Fruit fly (Drosophila melanogaster) whole organism, embryonic: Measurements from ENCODE around the gene Trm7-32.

Experiments used
- Awh ChIP-seq: fragments of 200-800 bp; sonication (Bioruptor generic); IDR thresholded peaks from 2 replicates; pipeline ENCODE4, ENCODE4 v1.3.6; 2022; ENCODE audit warnings: missing biosample characterization, missing genetic modification characterization
- Bteb2 ChIP-seq: fragments of 200-800 bp; sonication (Bioruptor generic); optimal IDR thresholded peaks from 2 replicates; lab custom pipeline; 2016; ENCODE audit warnings: missing biosample characterization, missing genetic modification characterization
- CG10147 ChIP-seq: fragments of 200-800 bp; sonication (Bioruptor generic); optimal IDR thresholded peaks from 2 replicates; lab custom pipeline; 2019; ENCODE audit warnings: missing biosample characterization, mild to moderate bottlenecking, missing genetic modification characterization, moderate library complexity
- CG10321 ChIP-seq: fragments of 200-800 bp; sonication (Bioruptor generic); IDR thresholded peaks from 2 replicates; pipeline ENCODE4 v1.3.6; 2022; ENCODE audit warnings: missing biosample characterization, missing genetic modification characterization
- CG11093 ChIP-seq: fragments of 200-800 bp; sonication (Bioruptor generic); IDR thresholded peaks from 3 replicates; pipeline ENCODE4 v1.3.6; 2022; ENCODE audit warnings: missing biosample characterization, missing genetic modification characterization
- CG11456 ChIP-seq: fragments of 200-800 bp; sonication (Bioruptor generic); IDR thresholded peaks from 3 replicates; pipeline ENCODE4 v1.3.6; 2022; ENCODE audit warnings: missing biosample characterization, missing genetic modification characterization
- CG12391 ChIP-seq: fragments of 200-800 bp; sonication (Bioruptor generic); optimal IDR thresholded peaks from 3 replicates; lab custom pipeline; 2018; ENCODE audit warnings: missing biosample characterization, mild to moderate bottlenecking, missing genetic modification characterization, moderate library complexity
- CG12769 ChIP-seq: fragments of 200-800 bp; sonication (Bioruptor generic); optimal IDR thresholded peaks from 2 replicates; lab custom pipeline; 2019; ENCODE audit warnings: missing biosample characterization, mild to moderate bottlenecking, missing genetic modification characterization, moderate library complexity
- CG13424 ChIP-seq: fragments of 200-800 bp; sonication (Bioruptor generic); optimal IDR thresholded peaks from 2 replicates; lab custom pipeline; 2019; ENCODE audit warnings: missing biosample characterization, mild to moderate bottlenecking, missing genetic modification characterization, moderate library complexity
- CG13624 ChIP-seq: fragments of 200-800 bp; sonication (Bioruptor generic); optimal IDR thresholded peaks from 2 replicates; lab custom pipeline; 2016; ENCODE audit warnings: missing biosample characterization, missing genetic modification characterization
- CG14860 ChIP-seq: fragments of 200-800 bp; sonication (Bioruptor generic); IDR thresholded peaks from 3 replicates; pipeline ENCODE4 v1.3.6; 2022; ENCODE audit warnings: missing biosample characterization, missing genetic modification characterization; ENCODE audit not compliant: partially characterized antibody
- CG31365 ChIP-seq: fragments of 200-800 bp; sonication (Bioruptor generic); optimal IDR thresholded peaks from 2 replicates; lab custom pipeline; 2018; ENCODE audit warnings: missing biosample characterization, mild to moderate bottlenecking, missing genetic modification characterization
- CG4730 ChIP-seq: fragments of 200-800 bp; sonication (Bioruptor generic); IDR thresholded peaks from 2 replicates; pipeline ENCODE4 v1.3.6; 2022; ENCODE audit warnings: missing biosample characterization, missing genetic modification characterization
- CG4820 ChIP-seq: fragments of 200-800 bp; sonication (Bioruptor generic); optimal IDR thresholded peaks from 3 replicates; lab custom pipeline; 2016; ENCODE audit warnings: missing biosample characterization, missing genetic modification characterization
- CG6689 ChIP-seq: fragments of 200-800 bp; sonication (Bioruptor generic); IDR thresholded peaks from 2 replicates; pipeline ENCODE4 v1.3.6; 2022; ENCODE audit warnings: missing biosample characterization, missing genetic modification characterization
- Deaf1 ChIP-seq: fragments of 200-800 bp; optimal IDR thresholded peaks from 3 replicates; lab custom pipeline; 2019; ENCODE audit warnings: missing biosample characterization, mild to moderate bottlenecking, missing genetic modification characterization, moderate library complexity
- Doc2 ChIP-seq: fragments of 200-800 bp; sonication (Bioruptor generic); IDR thresholded peaks from 2 replicates; pipeline ENCODE4 v1.3.6; 2022; ENCODE audit warnings: missing biosample characterization, missing genetic modification characterization
- ERR ChIP-seq: fragments of 200-800 bp; sonication (Bioruptor generic); optimal IDR thresholded peaks from 2 replicates; lab custom pipeline; 2016; ENCODE audit warnings: missing biosample characterization, missing genetic modification characterization
- Ets65A ChIP-seq: fragments of 200-800 bp; sonication (Bioruptor generic); peaks from one replicate; lab custom pipeline; 2016; ENCODE audit warnings: missing biosample characterization, missing genetic modification characterization
- Gsc ChIP-seq: fragments of 200-800 bp; sonication (Bioruptor generic); IDR thresholded peaks from 2 replicates; pipeline ENCODE4 v1.3.6; 2022; ENCODE audit warnings: missing biosample characterization, missing genetic modification characterization
- HLH4C ChIP-seq: fragments of 200-800 bp; sonication (Bioruptor generic); IDR thresholded peaks from 3 replicates; pipeline ENCODE4 v1.3.6; 2022; ENCODE audit warnings: missing biosample characterization, missing genetic modification characterization; ENCODE audit not compliant: partially characterized antibody
- Hmx ChIP-seq: fragments of 200-800 bp; sonication (Bioruptor generic); optimal IDR thresholded peaks from 2 replicates; lab custom pipeline; 2016; ENCODE audit warnings: missing biosample characterization, missing genetic modification characterization
- Hr51 ChIP-seq, 2 experiments: fragments of 200-800 bp; sonication (Bioruptor generic); optimal IDR thresholded peaks; 2 replicates in 1 of 2; 3 replicates in 1 of 2; lab custom pipeline; 2016 to 2018; ENCODE audit warnings: missing biosample characterization in 2 of 2, missing genetic modification characterization in 2 of 2, mild to moderate bottlenecking in 1 of 2, moderate library complexity in 1 of 2
- Mes4 ChIP-seq: fragments of 200-800 bp; sonication (Bioruptor generic); optimal IDR thresholded peaks from 2 replicates; lab custom pipeline; 2016; ENCODE audit warnings: missing biosample characterization, missing genetic modification characterization
- YL-1 ChIP-seq: fragments of 200-800 bp; sonication (Bioruptor generic); optimal IDR thresholded peaks from 3 replicates; lab custom pipeline; 2017; ENCODE audit warnings: missing biosample characterization, mild to moderate bottlenecking, missing genetic modification characterization
- amos ChIP-seq: fragments of 200-800 bp; sonication (Bioruptor generic); IDR thresholded peaks from 2 replicates; pipeline ENCODE4 v1.3.6; 2022; ENCODE audit warnings: missing biosample characterization, missing genetic modification characterization; ENCODE audit not compliant: partially characterized antibody
- caup ChIP-seq: fragments of 200-800 bp; sonication (Bioruptor generic); optimal IDR thresholded peaks from 3 replicates; lab custom pipeline; 2017; ENCODE audit warnings: missing biosample characterization, mild to moderate bottlenecking, missing genetic modification characterization, moderate library complexity; ENCODE audit not compliant: severe bottlenecking
- cg ChIP-seq: fragments of 200-800 bp; sonication (Bioruptor generic); optimal IDR thresholded peaks from 3 replicates; lab custom pipeline; 2019; ENCODE audit warnings: missing biosample characterization, mild to moderate bottlenecking, missing genetic modification characterization, moderate library complexity
- cwo ChIP-seq: fragments of 200-800 bp; sonication (Bioruptor generic); optimal IDR thresholded peaks from 3 replicates; lab custom pipeline; 2017; ENCODE audit warnings: missing biosample characterization, missing genetic modification characterization, mild to moderate bottlenecking, moderate library complexity, missing genetic modification reagents
- danr ChIP-seq: fragments of 200-800 bp; sonication (Bioruptor generic); IDR thresholded peaks from 2 replicates; pipeline ENCODE4 v1.3.6; 2022; ENCODE audit warnings: missing biosample characterization, missing genetic modification characterization
- dm ChIP-seq: fragments of 200-800 bp; sonication (Bioruptor generic); optimal IDR thresholded peaks from 3 replicates; lab custom pipeline; 2016; ENCODE audit warnings: missing biosample characterization, missing genetic modification characterization
- gce ChIP-seq: fragments of 200-800 bp; sonication (Bioruptor generic); IDR thresholded peaks from 3 replicates; pipeline ENCODE4 v1.3.6; 2022; ENCODE audit warnings: missing biosample characterization, missing genetic modification characterization
- ind ChIP-seq: fragments of 200-800 bp; sonication (Bioruptor generic); optimal IDR thresholded peaks from 3 replicates; lab custom pipeline; 2016; ENCODE audit warnings: missing biosample characterization, missing genetic modification characterization
- jumu ChIP-seq: fragments of 200-800 bp; sonication (Bioruptor generic); optimal IDR thresholded peaks from 3 replicates; lab custom pipeline; 2016; ENCODE audit warnings: missing biosample characterization, missing genetic modification characterization
- lbe ChIP-seq: fragments of 200-800 bp; sonication (Bioruptor generic); optimal IDR thresholded peaks from 2 replicates; lab custom pipeline; 2016; ENCODE audit warnings: missing biosample characterization, mild to moderate bottlenecking, missing genetic modification characterization
- nau ChIP-seq: fragments of 200-800 bp; sonication (Bioruptor generic); optimal IDR thresholded peaks from 3 replicates; lab custom pipeline; 2017; ENCODE audit warnings: missing biosample characterization, mild to moderate bottlenecking, missing genetic modification characterization, missing genetic modification reagents
- nerfin-2 ChIP-seq: fragments of 200-800 bp; sonication (Bioruptor generic); IDR thresholded peaks from 2 replicates; pipeline ENCODE4 v1.3.6; 2022; ENCODE audit warnings: missing biosample characterization, missing genetic modification characterization; ENCODE audit not compliant: partially characterized antibody
- nom ChIP-seq: fragments of 200-800 bp; sonication (Bioruptor generic); optimal IDR thresholded peaks from 2 replicates; lab custom pipeline; 2017; ENCODE audit warnings: missing biosample characterization, missing genetic modification characterization, mild to moderate bottlenecking, moderate library complexity, missing genetic modification reagents
- onecut ChIP-seq: fragments of 200-800 bp; sonication (Bioruptor generic); IDR thresholded peaks from 2 replicates; pipeline ENCODE4 v1.3.6; 2022; ENCODE audit warnings: missing biosample characterization, missing genetic modification characterization
- peb ChIP-seq: fragments of 200-800 bp; sonication (Bioruptor generic); IDR thresholded peaks from 2 replicates; pipeline ENCODE4 v1.3.6; 2022; ENCODE audit warnings: missing biosample characterization, missing genetic modification characterization
- repo ChIP-seq: fragments of 200-800 bp; sonication (Bioruptor generic); optimal IDR thresholded peaks from 2 replicates; lab custom pipeline; 2016; ENCODE audit warnings: missing biosample characterization, missing genetic modification characterization
- slou ChIP-seq: fragments of 200-800 bp; sonication (Bioruptor generic); optimal IDR thresholded peaks from 3 replicates; lab custom pipeline; 2016; ENCODE audit warnings: missing biosample characterization, missing genetic modification characterization
- sna ChIP-seq: fragments of 200-800 bp; sonication (Bioruptor generic); IDR thresholded peaks from 2 replicates; pipeline ENCODE4 v1.3.6; 2022; ENCODE audit warnings: missing biosample characterization, missing genetic modification characterization; ENCODE audit not compliant: partially characterized antibody
- sob ChIP-seq: fragments of 200-800 bp; sonication (Bioruptor generic); IDR thresholded peaks from 2 replicates; pipeline ENCODE4 v1.3.6; 2022; ENCODE audit warnings: missing biosample characterization, missing genetic modification characterization
- sr ChIP-seq: fragments of 200-800 bp; sonication (Bioruptor generic); IDR thresholded peaks from 3 replicates; pipeline ENCODE4 v1.3.6; 2022; ENCODE audit warnings: missing biosample characterization, missing genetic modification characterization
- stwl ChIP-seq: fragments of 200-800 bp; sonication (Bioruptor generic); optimal IDR thresholded peaks from 3 replicates; lab custom pipeline; 2018; ENCODE audit warnings: missing biosample characterization, mild to moderate bottlenecking, missing genetic modification characterization, moderate library complexity
- toy ChIP-seq: fragments of 200-800 bp; sonication (Bioruptor generic); IDR thresholded peaks from 2 replicates; pipeline ENCODE4 v1.3.6; 2022; ENCODE audit warnings: missing biosample characterization, missing genetic modification characterization
- ttk ChIP-seq: fragments of 200-800 bp; sonication (Bioruptor generic); IDR thresholded peaks from 2 replicates; pipeline ENCODE4 v2.1.2; 2022; ENCODE audit warnings: missing biosample characterization, missing genetic modification characterization
- yki ChIP-seq: fragments of >200 bp; optimal IDR thresholded peaks from 3 replicates; lab custom pipeline; 2018
- zf30C ChIP-seq: fragments of 200-800 bp; sonication (Bioruptor generic); optimal IDR thresholded peaks from 3 replicates; lab custom pipeline; 2018; ENCODE audit warnings: missing biosample characterization, mild to moderate bottlenecking, missing genetic modification characterization

The Trm7-32 gene

DNA sequence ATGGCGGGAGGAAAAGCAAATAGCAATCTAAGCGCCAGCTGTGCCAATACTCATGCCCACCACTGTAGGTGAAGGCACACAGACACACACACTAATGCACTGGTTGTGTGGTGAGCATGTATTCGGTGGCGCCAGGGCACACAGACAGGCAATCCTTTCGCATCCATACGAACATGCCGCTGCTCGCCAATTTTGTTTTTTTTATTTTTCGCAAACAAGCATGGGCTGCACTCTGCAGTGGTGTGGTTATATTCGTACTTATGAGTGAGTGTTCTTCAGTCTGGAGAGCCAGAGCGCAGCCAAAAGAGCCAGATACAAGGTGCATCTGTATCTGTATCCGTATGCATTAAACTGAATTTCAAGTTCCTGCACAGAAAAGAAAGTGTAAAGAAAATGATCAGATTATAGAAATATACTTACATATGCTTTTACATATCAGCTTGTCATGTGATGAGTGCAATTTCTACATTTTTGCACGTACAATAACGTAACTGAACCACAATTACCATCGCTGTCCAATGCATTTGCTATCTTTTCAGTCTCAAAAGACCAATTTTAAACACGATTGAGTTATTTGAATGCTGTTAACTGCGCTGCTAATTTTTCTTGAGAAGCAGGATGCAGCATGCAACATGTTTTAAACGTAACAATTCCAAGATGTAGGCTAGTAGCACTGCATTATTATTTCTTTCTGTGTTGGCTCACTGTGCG is 18.8 kb downstream of the Trm7-32 start (continued):
- TF ChIP-seq Deaf1 (tag; lab: Kevin White, UChicago) (no peak), lbe (GFP tag; lab: Kevin White, UChicago) (peak; percentile 5), yki (lab: Kevin White, UChicago) (no peak), danr (no peak), peb (no peak), CG10147 (GFP tag; lab: Kevin White, UChicago) (no peak), cwo (no peak), CG12769 (no peak), Hmx (GFP tag; lab: Kevin White, UChicago) (no peak), Bteb2 (GFP tag; lab: Kevin White, UChicago) (no peak), Mes4 (GFP tag; lab: Kevin White, UChicago) (no peak), CG4730 (no peak), sr (GFP tag; lab: Robert Waterston, UW) (no peak), CG12391 (tag; lab: Kevin White, UChicago) (no peak), sob (no peak), nau (GFP tag; lab: Kevin White, UChicago) (no peak), CG6689 (GFP tag; lab: Robert Waterston, UW) (no peak), caup (GFP tag; lab: Kevin White, UChicago) (no peak), gce (GFP tag; lab: Robert Waterston, UW) (no peak), Ets65A (GFP tag; lab: Kevin White, UChicago) (peak; percentile 49), nom (GFP tag; lab: Kevin White, UChicago) (peak; percentile 59), nerfin-2 (GFP tag; lab: Robert Waterston, UW) (no peak), Doc2 (GFP tag; lab: Robert Waterston, UW) (no peak), ind (GFP tag; lab: Kevin White, UChicago) (peak; percentile 5), zf30C (GFP tag; lab: Kevin White, UChicago) (no peak), onecut (GFP tag; lab: Robert Waterston, UW) (no peak), CG13624 (no peak), cg (GFP tag; lab: Kevin White, UChicago) (peak; percentile 66), repo (GFP tag; lab: Kevin White, UChicago) (no peak), Gsc (GFP tag; lab: Robert Waterston, UW) (no peak), jumu (peak; percentile 16), sna (GFP tag; lab: Robert Waterston, UW) (no peak), amos (GFP tag; lab: Robert Waterston, UW) (no peak), ttk (GFP tag; lab: Robert Waterston, UW) (no peak), Hr51 (GFP tag; optimal IDR thresholded peaks at IDR 0.05; lab: Kevin White, UChicago) (peak in 1 of 2 experiments; percentile 37), CG11093 (GFP tag; lab: Robert Waterston, UW) (no peak), CG14860 (GFP tag; lab: Robert Waterston, UW) (no peak), CG10321 (GFP tag; lab: Robert Waterston, UW) (no peak), CG11456 (GFP tag; lab: Robert Waterston, UW) (0 out of 3 replicates have a peak, but pooled peaks have one; percentile 3), HLH4C (no peak), ERR (GFP tag; lab: Kevin White, UChicago) (no peak), CG13424 (no peak), toy (GFP tag; lab: Robert Waterston, UW) (no peak), CG31365 (tag; lab: Kevin White, UChicago) (no peak), CG4820 (GFP tag; lab: Kevin White, UChicago) (peak; percentile 12), slou (GFP tag; lab: Kevin White, UChicago) (no peak), Awh (GFP tag; lab: Robert Waterston, UW) (0 out of 2 replicates have a peak, but pooled peaks have one; percentile 33), YL-1 (GFP tag; lab: Kevin White, UChicago) (no peak), stwl (no peak), dm (GFP tag; lab: Kevin White, UChicago) (no peak)
